Worm (Caenorhabditis elegans) whole organism, L1 larva: ENCODE results near the gene sms-1.

Experiments
- C16A3.4 ChIP-seq: fragments of 150-350 bp; optimal IDR thresholded peaks from 2 replicates; lab custom pipeline; 2014; ENCODE audit warnings: missing biosample characterization, missing genetic modification characterization
- C34B4.2 ChIP-seq: sonication (generic microtip); optimal IDR thresholded peaks from 2 replicates; lab custom pipeline; 2017; ENCODE audit warnings: mild to moderate bottlenecking, missing genetic modification characterization, missing compliant biosample characterization
- F16B12.6 ChIP-seq: fragments of 150-350 bp; optimal IDR thresholded peaks from 2 replicates; lab custom pipeline; 2014; ENCODE audit warnings: missing biosample characterization, missing genetic modification characterization
- ama-1 ChIP-seq: fragments of 150-350 bp; optimal IDR thresholded peaks from 2 replicates; lab custom pipeline; 2014
- blmp-1 ChIP-seq: fragments of 150-350 bp; optimal IDR thresholded peaks from 2 replicates; lab custom pipeline; 2014; ENCODE audit warnings: missing biosample characterization, missing genetic modification characterization
- ceh-63 ChIP-seq: fragments of 200-800 bp; sonication (Bioruptor generic); optimal IDR thresholded peaks from 2 replicates; lab custom pipeline; 2018; ENCODE audit warnings: mild to moderate bottlenecking, missing genetic modification characterization, missing compliant biosample characterization
- ceh-82 ChIP-seq, 3 experiments: fragments of 150-350 bp in 1 of 3; sonication (generic microtip) in 2 of 3; optimal IDR thresholded peaks; 2 replicates each; lab custom pipeline; 2014 to 2017; ENCODE audit warnings: missing biosample characterization in 3 of 3, missing genetic modification characterization in 3 of 3
- dpl-1 ChIP-seq, 3 experiments: fragments of 150-350 bp in 2 of 3; sonication (generic microtip) in 1 of 3; optimal IDR thresholded peaks; 2 replicates each; lab custom pipeline; 2014 to 2017; ENCODE audit warnings: missing biosample characterization in 3 of 3, missing genetic modification characterization in 3 of 3, missing genetic modification reagents in 3 of 3
- efl-1 ChIP-seq, 4 experiments: fragments of 150-350 bp; optimal IDR thresholded peaks in 3 of 4; peaks in 1 of 4; 1 replicate in 1 of 4; 2 replicates in 3 of 4; lab custom pipeline; 2014; ENCODE audit warnings: missing biosample characterization in 2 of 4, missing genetic modification characterization in 2 of 4, missing genetic modification reagents in 2 of 4
- efl-3 ChIP-seq: fragments of 200-800 bp; sonication (Bioruptor generic); optimal IDR thresholded peaks from 2 replicates; lab custom pipeline; 2018; ENCODE audit warnings: mild to moderate bottlenecking, missing genetic modification characterization, missing compliant biosample characterization
- egl-27 ChIP-seq, 2 experiments: fragments of 150-350 bp in 1 of 2; sonication (generic microtip); optimal IDR thresholded peaks; 3 replicates each; lab custom pipeline; 2017 to 2018; ENCODE audit warnings: missing biosample characterization in 2 of 2, missing genetic modification characterization in 2 of 2, missing genetic modification reagents in 2 of 2
- elt-2 ChIP-seq: sonication (generic microtip); optimal IDR thresholded peaks from 2 replicates; lab custom pipeline; 2016; ENCODE audit warnings: missing genetic modification characterization, mild to moderate bottlenecking, inconsistent platforms, missing compliant biosample characterization, missing genetic modification reagents
- elt-3 ChIP-seq, 6 experiments: fragments of 150-350 bp in 1 of 6; sonication (generic microtip); optimal IDR thresholded peaks; 2 replicates each; lab custom pipeline; 2017 to 2018; ENCODE audit warnings: missing biosample characterization in 6 of 6, missing genetic modification characterization in 6 of 6, inconsistent platforms in 1 of 6
- fkh-10 ChIP-seq: sonication (generic microtip); optimal IDR thresholded peaks from 2 replicates; lab custom pipeline; 2017; ENCODE audit warnings: missing biosample characterization, missing genetic modification reagents, missing genetic modification characterization
- fkh-4 ChIP-seq: sonication (generic microtip); optimal IDR thresholded peaks from 2 replicates; lab custom pipeline; 2016; ENCODE audit warnings: missing compliant biosample characterization, missing genetic modification characterization, borderline replicate concordance
- fkh-8 ChIP-seq: sonication (generic microtip); optimal IDR thresholded peaks from 2 replicates; lab custom pipeline; 2016; ENCODE audit warnings: mild to moderate bottlenecking, missing genetic modification characterization, missing compliant biosample characterization
- jun-1 ChIP-seq: fragments of 150-350 bp; optimal IDR thresholded peaks from 2 replicates; lab custom pipeline; 2014; ENCODE audit warnings: missing biosample characterization, missing genetic modification reagents, missing genetic modification characterization
- lin-14 ChIP-seq: fragments of 200-800 bp; sonication (Bioruptor generic); optimal IDR thresholded peaks from 2 replicates; lab custom pipeline; 2018; ENCODE audit warnings: mild to moderate bottlenecking, missing genetic modification characterization, moderate library complexity, missing compliant biosample characterization
- lin-35 ChIP-seq, 2 experiments: fragments of 150-350 bp; optimal IDR thresholded peaks; 2 replicates each; lab custom pipeline; 2014; ENCODE audit warnings: missing biosample characterization in 2 of 2, missing genetic modification characterization in 2 of 2, missing genetic modification reagents in 2 of 2
- lsy-2 ChIP-seq, 2 experiments: fragments of 150-350 bp; optimal IDR thresholded peaks; 2 replicates each; lab custom pipeline; 2014; ENCODE audit warnings: missing biosample characterization in 2 of 2, missing genetic modification characterization in 2 of 2
- mdl-1 ChIP-seq, 2 experiments: fragments of 150-350 bp; optimal IDR thresholded peaks; 2 replicates each; lab custom pipeline; 2014 to 2017; ENCODE audit warnings: missing biosample characterization in 2 of 2, missing genetic modification characterization in 2 of 2, inconsistent platforms in 1 of 2
- nhr-11 ChIP-seq: fragments of 150-350 bp; optimal IDR thresholded peaks from 2 replicates; lab custom pipeline; 2014; ENCODE audit warnings: missing biosample characterization, missing genetic modification characterization
- nhr-20 ChIP-seq: sonication (generic microtip); optimal IDR thresholded peaks from 2 replicates; lab custom pipeline; 2016; ENCODE audit warnings: mild to moderate bottlenecking, missing genetic modification characterization, missing compliant biosample characterization
- nhr-237 ChIP-seq: fragments of 150-350 bp; optimal IDR thresholded peaks from 2 replicates; lab custom pipeline; 2014; ENCODE audit warnings: missing biosample characterization, missing genetic modification characterization
- nhr-47 ChIP-seq: sonication (generic microtip); optimal IDR thresholded peaks from 2 replicates; lab custom pipeline; 2016; ENCODE audit warnings: mild to moderate bottlenecking, missing genetic modification characterization, moderate library complexity, missing compliant biosample characterization
- nhr-71 ChIP-seq: sonication (generic microtip); optimal IDR thresholded peaks from 2 replicates; lab custom pipeline; 2016; ENCODE audit warnings: mild to moderate bottlenecking, missing genetic modification characterization, moderate library complexity, missing compliant biosample characterization
- nhr-84 ChIP-seq: sonication (generic microtip); optimal IDR thresholded peaks from 2 replicates; lab custom pipeline; 2017; ENCODE audit warnings: missing biosample characterization, missing genetic modification characterization
- nhr-85 ChIP-seq: sonication (generic microtip); peaks from one replicate; lab custom pipeline; 2016; ENCODE audit warnings: missing genetic modification characterization, inconsistent platforms, missing compliant biosample characterization
- nhr-90 ChIP-seq: sonication (generic microtip); optimal IDR thresholded peaks from 2 replicates; lab custom pipeline; 2016; ENCODE audit warnings: mild to moderate bottlenecking, missing genetic modification characterization, missing compliant biosample characterization; ENCODE audit not compliant: poor library complexity
- pag-3 ChIP-seq: sonication (generic microtip); optimal IDR thresholded peaks from 2 replicates; lab custom pipeline; 2017; ENCODE audit warnings: missing genetic modification characterization, mild to moderate bottlenecking, missing compliant biosample characterization, antibody characterized with exemption, borderline replicate concordance; ENCODE audit not compliant: insufficient read depth
- pax-3 ChIP-seq: fragments of 200-800 bp; sonication (Bioruptor generic); optimal IDR thresholded peaks from 2 replicates; lab custom pipeline; 2018; ENCODE audit warnings: mild to moderate bottlenecking, missing genetic modification characterization, moderate library complexity, missing compliant biosample characterization
- pqm-1 ChIP-seq: sonication (generic microtip); optimal IDR thresholded peaks from 3 replicates; lab custom pipeline; 2017; ENCODE audit warnings: missing biosample characterization, missing genetic modification characterization
- skn-1 ChIP-seq: fragments of 150-350 bp; optimal IDR thresholded peaks from 2 replicates; lab custom pipeline; 2014; ENCODE audit warnings: missing biosample characterization, missing genetic modification characterization
- snpc-4 ChIP-seq: fragments of 150-350 bp; optimal IDR thresholded peaks from 2 replicates; lab custom pipeline; 2014; ENCODE audit warnings: missing biosample characterization, missing genetic modification characterization
- snu-23 ChIP-seq: sonication (generic microtip); optimal IDR thresholded peaks from 2 replicates; lab custom pipeline; 2016; ENCODE audit warnings: missing genetic modification characterization, missing compliant biosample characterization
- sptf-1 ChIP-seq: fragments of 150-350 bp; optimal IDR thresholded peaks from 2 replicates; lab custom pipeline; 2014; ENCODE audit warnings: missing biosample characterization, missing genetic modification characterization
- sup-37 ChIP-seq: fragments of 200-800 bp; sonication (Bioruptor generic); optimal IDR thresholded peaks from 2 replicates; lab custom pipeline; 2018; ENCODE audit warnings: mild to moderate bottlenecking, missing genetic modification characterization, missing compliant biosample characterization
- swsn-7 ChIP-seq: sonication (generic microtip); optimal IDR thresholded peaks from 2 replicates; lab custom pipeline; 2016; ENCODE audit warnings: missing genetic modification characterization, missing compliant biosample characterization
- tbx-2 ChIP-seq: sonication (generic microtip); optimal IDR thresholded peaks from 2 replicates; lab custom pipeline; 2016; ENCODE audit warnings: missing genetic modification characterization, missing compliant biosample characterization
- tlp-1 ChIP-seq: fragments of 150-350 bp; optimal IDR thresholded peaks from 2 replicates; lab custom pipeline; 2014; ENCODE audit warnings: missing biosample characterization, missing genetic modification characterization
- unc-130 ChIP-seq: fragments of 150-350 bp; optimal IDR thresholded peaks from 2 replicates; lab custom pipeline; 2017; ENCODE audit warnings: missing biosample characterization, missing genetic modification characterization, inconsistent platforms
- unc-86 ChIP-seq: sonication (generic microtip); optimal IDR thresholded peaks from 2 replicates; lab custom pipeline; 2016; ENCODE audit warnings: missing genetic modification characterization, missing compliant biosample characterization
- unc-98 ChIP-seq: fragments of 200-800 bp; sonication (Bioruptor generic); IDR thresholded peaks from 2 replicates; pipeline ENCODE4 v1.3.6; 2022; ENCODE audit warnings: missing genetic modification characterization, missing compliant biosample characterization
- xbp-1 ChIP-seq: sonication (generic microtip); optimal IDR thresholded peaks from 2 replicates; lab custom pipeline; 2016; ENCODE audit warnings: missing genetic modification characterization, missing compliant biosample characterization
- ztf-4 ChIP-seq: fragments of 150-350 bp; optimal IDR thresholded peaks from 2 replicates; lab custom pipeline; 2014; ENCODE audit warnings: missing biosample characterization, missing genetic modification characterization

sms-1 gene

ce11 chrIV:11500421-11500820 lies 2.4 kb upstream of the sms-1 start, which contains the start of gene H21P03.10:
H21P03.10 (plus strand) TSS chrIV:11500721.
- no peak for TF ChIP-seq nhr-20
- no peak for TF ChIP-seq pax-3
- no peak for TF ChIP-seq jun-1 (tag; lab: Kevin White, UChicago)
- no peak for TF ChIP-seq ceh-63 (GFP tag; lab: Kevin White, UChicago)

- TF ChIP-seq fkh-10 (GFP tag; lab: Kevin White, UChicago), result peak; percentile 72
- TF ChIP-seq mdl-1 (tag; optimal IDR thresholded peaks at IDR 0.05; lab: Kevin White, UChicago), result no peak
- TF ChIP-seq swsn-7 (tag; lab: Kevin White, UChicago), result peak; percentile 39
- peak; percentile 24 for TF ChIP-seq snu-23 (GFP tag; lab: Kevin White, UChicago)
- peak; percentile 4 for TF ChIP-seq nhr-71 (tag; lab: Kevin White, UChicago)
- TF ChIP-seq xbp-1 (tag; lab: Kevin White, UChicago), result peak; percentile 3
- TF ChIP-seq nhr-47 (tag; lab: Kevin White, UChicago), result peak; percentile 20
- TF ChIP-seq unc-98, result no peak
- no peak for TF ChIP-seq nhr-237
- no peak for TF ChIP-seq elt-2
- TF ChIP-seq sptf-1 (tag; lab: Kevin White, UChicago), result no peak
- TF ChIP-seq lin-14 (GFP tag; lab: Kevin White, UChicago), result peak; percentile 89
- peak; percentile 32 for TF ChIP-seq tbx-2 (tag; lab: Kevin White, UChicago)
- peak in 2 of 3 experiments; percentile 23 to 69 for TF ChIP-seq ceh-82 (tag; optimal IDR thresholded peaks at IDR 0.05; lab: Kevin White, UChicago)
- peak in 1 of 3 experiments; percentile 22 for TF ChIP-seq dpl-1 (GFP tag; optimal IDR thresholded peaks at IDR 0.05; lab: Kevin White, UChicago)
- peak; percentile 54 for TF ChIP-seq unc-86 (tag; lab: Kevin White, UChicago)
- peak in 1 of 2 experiments; percentile 46 for TF ChIP-seq lsy-2 (tag; optimal IDR thresholded peaks at IDR 0.05; lab: Kevin White, UChicago)
- peak; percentile 1 to 23 for TF ChIP-seq efl-1 (optimal IDR thresholded peaks at IDR 0.05; lab: Kevin White, UChicago)
- TF ChIP-seq efl-1 (GFP tag; optimal IDR thresholded peaks at IDR 0.05 in 1 of 2; lab: Kevin White, UChicago), result peak in 1 of 2 experiments; percentile 83
Measured at ce11 chrIV:11494924-11495323, 3.0 kb downstream of the sms-1 start.

- TF ChIP-seq unc-98, result no peak
- no peak for TF ChIP-seq efl-1 (optimal IDR thresholded peaks at IDR 0.05; lab: Kevin White, UChicago)
- peak in 1 of 2 experiments; percentile 8 for TF ChIP-seq efl-1 (GFP tag; optimal IDR thresholded peaks at IDR 0.05 in 1 of 2; lab: Kevin White, UChicago)
- TF ChIP-seq nhr-85 (tag; lab: Kevin White, UChicago), result peak; percentile 49
- TF ChIP-seq snu-23 (GFP tag; lab: Kevin White, UChicago), result peak; percentile 1
- peak in 1 of 2 experiments; percentile 8 for TF ChIP-seq lin-35 (GFP tag; optimal IDR thresholded peaks at IDR 0.05; lab: Kevin White, UChicago)
- TF ChIP-seq elt-3 (tag; optimal IDR thresholded peaks at IDR 0.05; lab: Kevin White, UChicago), result peak in 1 of 6 experiments; percentile 71
- TF ChIP-seq pag-3, result no peak
- TF ChIP-seq unc-86 (tag; lab: Kevin White, UChicago), result no peak
- TF ChIP-seq C34B4.2 (tag; lab: Kevin White, UChicago), result no peak
- no peak for TF ChIP-seq pqm-1 (tag; lab: Kevin White, UChicago)
- peak in 1 of 2 experiments; percentile 5 for TF ChIP-seq egl-27 (tag; optimal IDR thresholded peaks at IDR 0.05; lab: Kevin White, UChicago)
- TF ChIP-seq blmp-1 (tag; lab: Kevin White, UChicago), result peak; percentile 90
- no peak for TF ChIP-seq nhr-90 (tag; lab: Kevin White, UChicago)
Measured at ce11 chrIV:11493899-11494298, 4.1 kb downstream of the sms-1 start.

ce11 chrIV:11492345-11492744 lies 5.6 kb downstream of the sms-1 start:
- TF ChIP-seq lsy-2 (tag; optimal IDR thresholded peaks at IDR 0.05; lab: Kevin White, UChicago), result no peak
- TF ChIP-seq xbp-1 (tag; lab: Kevin White, UChicago), result no peak
- no peak for TF ChIP-seq skn-1 (tag; lab: Kevin White, UChicago)
- TF ChIP-seq ama-1 (lab: Kevin White, UChicago), result no peak
- TF ChIP-seq tlp-1 (tag; lab: Kevin White, UChicago), result no peak
- no peak for TF ChIP-seq egl-27 (tag; optimal IDR thresholded peaks at IDR 0.05; lab: Kevin White, UChicago)
- no peak for TF ChIP-seq C16A3.4 (tag; lab: Kevin White, UChicago)
- TF ChIP-seq fkh-4, result no peak
- no peak for TF ChIP-seq sptf-1 (tag; lab: Kevin White, UChicago)
- no peak for TF ChIP-seq fkh-8 (tag; lab: Kevin White, UChicago)
- TF ChIP-seq nhr-85 (tag; lab: Kevin White, UChicago), result peak; percentile 57
- no peak for TF ChIP-seq nhr-11 (tag; lab: Kevin White, UChicago)
- no peak for TF ChIP-seq sup-37 (GFP tag; lab: Kevin White, UChicago)
- no peak for TF ChIP-seq efl-1 (optimal IDR thresholded peaks at IDR 0.05; lab: Kevin White, UChicago)
- TF ChIP-seq efl-1 (GFP tag; optimal IDR thresholded peaks at IDR 0.05 in 1 of 2; lab: Kevin White, UChicago), result peak in 1 of 2 experiments; percentile 80
- TF ChIP-seq nhr-71 (tag; lab: Kevin White, UChicago), result no peak
- TF ChIP-seq lin-35 (GFP tag; optimal IDR thresholded peaks at IDR 0.05; lab: Kevin White, UChicago), result peak in 1 of 2 experiments; percentile 6
- no peak for TF ChIP-seq snpc-4 (tag; lab: Kevin White, UChicago)
- TF ChIP-seq ztf-4 (tag; lab: Kevin White, UChicago), result no peak
- no peak for TF ChIP-seq nhr-84 (tag; lab: Kevin White, UChicago)
- no peak for TF ChIP-seq efl-3
- no peak for TF ChIP-seq F16B12.6 (tag; lab: Kevin White, UChicago)
- no peak for TF ChIP-seq unc-130
- peak in 2 of 6 experiments; percentile 1 to 61 for TF ChIP-seq elt-3 (tag; optimal IDR thresholded peaks at IDR 0.05; lab: Kevin White, UChicago)
